Worm (Caenorhabditis elegans) whole organism, early embryonic: ENCODE measurements around the gene srj-37.

Experiments used
- F13C5.2 ChIP-seq: sonication (generic microtip); optimal IDR thresholded peaks from 2 replicates; lab custom pipeline; 2017; ENCODE audit warnings: mild to moderate bottlenecking, missing genetic modification characterization, inconsistent platforms, missing compliant biosample characterization
- ama-1 ChIP-seq: fragments of 150-350 bp; optimal IDR thresholded peaks from 2 replicates; lab custom pipeline; 2014
- ceh-13 ChIP-seq: fragments of 200-800 bp; sonication (Bioruptor generic); optimal IDR thresholded peaks from 2 replicates; lab custom pipeline; 2018; ENCODE audit warnings: mild to moderate bottlenecking, missing genetic modification characterization, missing compliant biosample characterization
- ceh-36 ChIP-seq: sonication (generic microtip); optimal IDR thresholded peaks from 2 replicates; lab custom pipeline; 2016; ENCODE audit warnings: missing genetic modification characterization, inconsistent platforms, missing compliant biosample characterization
- hmbx-1 ChIP-seq: sonication (generic microtip); optimal IDR thresholded peaks from 2 replicates; lab custom pipeline; 2016; ENCODE audit warnings: mild to moderate bottlenecking, missing genetic modification characterization, missing compliant biosample characterization
- hnd-1 ChIP-seq: sonication (generic microtip); optimal IDR thresholded peaks from 2 replicates; lab custom pipeline; 2016; ENCODE audit warnings: missing genetic modification characterization, missing compliant biosample characterization
- pes-1 ChIP-seq: fragments of 200-800 bp; sonication (Bioruptor generic); IDR thresholded peaks from 2 replicates; pipeline ENCODE4 v1.3.6; 2022; ENCODE audit warnings: missing genetic modification reagents, missing genetic modification characterization, missing compliant biosample characterization
- scrt-1 ChIP-seq: fragments of 200-800 bp; sonication (Bioruptor generic); IDR thresholded peaks from 2 replicates; pipeline ENCODE4 v1.3.6; 2022; ENCODE audit warnings: missing genetic modification characterization, missing compliant biosample characterization
- tbx-11 ChIP-seq: fragments of 200-800 bp; sonication (Bioruptor generic); IDR thresholded peaks from 2 replicates; pipeline ENCODE4 v1.3.6; 2022; ENCODE audit warnings: missing genetic modification characterization, missing compliant biosample characterization

DNA sequence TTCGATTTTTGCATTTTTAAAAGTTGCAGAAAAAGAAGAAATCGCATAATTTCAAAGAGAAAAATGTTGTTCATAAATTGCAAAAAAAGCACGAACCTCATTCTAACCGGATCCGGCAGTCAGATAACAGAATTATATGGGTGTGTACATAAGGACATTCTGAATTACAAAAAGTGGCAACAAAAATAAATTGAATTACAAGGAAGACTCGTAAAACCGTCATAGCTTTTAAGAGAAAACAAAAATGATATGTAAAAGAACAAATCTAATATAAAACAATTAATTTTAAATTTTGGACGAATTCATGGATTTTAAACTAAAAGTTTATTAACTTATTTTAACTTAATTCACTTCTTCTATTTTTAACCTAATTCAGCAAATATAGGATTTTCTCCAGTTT is 21.8 kb downstream of the srj-37 start, which contains the start of gene F31F4.17:
- TF ChIP-seq ceh-36 (no peak), pes-1 (no peak), hmbx-1 (tag; lab: Kevin White, UChicago) (no peak), ama-1 (lab: Kevin White, UChicago) (no peak), ceh-13 (GFP tag; lab: Kevin White, UChicago) (no peak), hnd-1 (tag; lab: Kevin White, UChicago) (no peak), scrt-1 (GFP tag; lab: Robert Waterston, UW) (no peak), F13C5.2 (no peak), tbx-11 (GFP tag; lab: Robert Waterston, UW) (no peak)
